Worm (Caenorhabditis elegans): ENCODE measurements around the gene srh-71.

DNA sequence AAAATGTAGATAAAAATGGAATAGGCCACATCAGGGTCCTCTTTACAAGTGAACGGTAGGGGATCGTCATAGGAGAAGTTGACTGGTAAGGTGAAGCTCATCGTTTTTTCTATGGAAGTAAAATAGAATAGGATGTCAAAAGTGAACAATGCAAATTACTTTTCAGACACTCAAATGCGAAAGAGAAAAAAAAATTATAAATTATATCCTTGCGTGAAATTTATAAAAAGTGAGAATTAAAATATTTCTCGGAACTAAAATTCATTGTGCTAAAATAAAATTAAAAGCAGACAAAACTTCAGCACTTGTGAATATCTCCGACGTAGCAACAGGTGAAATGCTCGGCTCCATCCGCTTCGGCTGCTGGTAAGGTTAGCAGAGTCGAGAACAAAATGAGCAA lies 30.0 kb upstream of the srh-71 start, which contains the start of gene srg-22:
- TF ChIP-seq zag-1 (tag; optimal IDR thresholded peaks at IDR 0.05) (no peak), lin-15B (tag; optimal IDR thresholded peaks at IDR 0.05) (no peak), F49E8.2 (tag; optimal IDR thresholded peaks at IDR 0.05; ENCODE audit: borderline replicate concordance) (no peak), ceh-44 (GFP tag; IDR thresholded peaks at IDR 0.05) (no peak), R02D3.7 (tag; optimal IDR thresholded peaks at IDR 0.05) (no peak), dmd-6 (GFP tag; IDR thresholded peaks at IDR 0.05) (no peak), lsy-2 (tag; optimal IDR thresholded peaks at IDR 0.05) (no peak), nhr-28 (tag; optimal IDR thresholded peaks at IDR 0.05) (no peak), dmd-8 (GFP tag; IDR thresholded peaks at IDR 0.05) (no peak), ama-1 (optimal IDR thresholded peaks at IDR 0.05) (no peak), nhr-11 (tag; optimal IDR thresholded peaks at IDR 0.05) (no peak), vab-7 (GFP tag; IDR thresholded peaks at IDR 0.05) (no peak), unc-130 (GFP tag; optimal IDR thresholded peaks at IDR 0.05) (no peak)
